Worm (Caenorhabditis elegans) whole organism, L3 larva: ENCODE data around the gene pdl-1.

Experiments
- R02D3.7 ChIP-seq: fragments of 150-350 bp; optimal IDR thresholded peaks from 2 replicates; lab custom pipeline; 2014; ENCODE audit warnings: missing biosample characterization, missing genetic modification characterization
- ama-1 ChIP-seq: fragments of 150-350 bp; optimal IDR thresholded peaks from 2 replicates; lab custom pipeline; 2018
- ceh-16 ChIP-seq: sonication (generic microtip); optimal IDR thresholded peaks from 2 replicates; lab custom pipeline; 2017; ENCODE audit warnings: missing biosample characterization, missing genetic modification characterization
- elt-3 ChIP-seq, 3 experiments: fragments of 150-350 bp in 1 of 3; sonication (generic microtip) in 2 of 3; optimal IDR thresholded peaks; 2 replicates in 2 of 3; 4 replicates in 1 of 3; lab custom pipeline; 2014 to 2017; ENCODE audit warnings: missing biosample characterization in 3 of 3, missing genetic modification characterization in 3 of 3
- fos-1 ChIP-seq: fragments of 150-350 bp; optimal IDR thresholded peaks from 2 replicates; lab custom pipeline; 2014; ENCODE audit warnings: missing biosample characterization, missing genetic modification characterization
- lin-39 ChIP-seq: fragments of 150-350 bp; optimal IDR thresholded peaks from 2 replicates; lab custom pipeline; 2018; ENCODE audit warnings: missing biosample characterization, missing genetic modification reagents, missing genetic modification characterization
- mdl-1 ChIP-seq: fragments of 150-350 bp; optimal IDR thresholded peaks from 2 replicates; lab custom pipeline; 2014; ENCODE audit warnings: missing biosample characterization, missing genetic modification characterization
- nhr-11 ChIP-seq: fragments of 150-350 bp; optimal IDR thresholded peaks from 2 replicates; lab custom pipeline; 2014; ENCODE audit warnings: missing biosample characterization, missing genetic modification characterization
- nhr-28 ChIP-seq: fragments of 150-350 bp; optimal IDR thresholded peaks from 2 replicates; lab custom pipeline; 2014; ENCODE audit warnings: missing biosample characterization, missing genetic modification characterization
- nhr-77 ChIP-seq: fragments of 150-350 bp; optimal IDR thresholded peaks from 2 replicates; lab custom pipeline; 2014; ENCODE audit warnings: missing biosample characterization, missing genetic modification characterization
- unc-62 ChIP-seq: fragments of 150-350 bp; sonication (generic microtip); optimal IDR thresholded peaks from 4 replicates; lab custom pipeline; 2014; ENCODE audit warnings: missing biosample characterization, missing genetic modification reagents, missing genetic modification characterization

DNA sequence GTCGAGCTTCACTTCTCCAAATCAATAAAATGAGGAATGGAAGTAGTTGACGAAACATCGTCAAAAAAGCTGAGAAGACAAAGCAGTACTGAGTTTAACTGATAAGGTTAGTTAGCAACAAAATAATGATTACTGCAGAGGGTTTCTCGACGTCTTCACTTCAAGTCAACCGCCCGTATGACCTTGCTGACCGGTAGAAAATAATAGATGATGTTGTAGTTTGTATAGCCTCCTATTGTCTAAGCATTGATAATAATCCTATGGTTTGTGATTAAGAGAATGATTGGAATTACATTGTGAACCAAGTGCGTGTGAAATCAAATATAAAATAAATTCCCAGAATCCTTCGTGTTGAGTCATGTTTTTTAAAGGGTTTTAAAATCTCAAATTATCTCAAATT is 15.7 kb downstream of the pdl-1 start, which contains the start of gene E04F6.6:
- TF ChIP-seq elt-3 (tag; optimal IDR thresholded peaks at IDR 0.05; lab: Kevin White, UChicago) (no peak), ceh-16 (tag; lab: Kevin White, UChicago) (no peak), nhr-77 (no peak), fos-1 (tag; lab: Kevin White, UChicago) (no peak), ama-1 (no peak), R02D3.7 (no peak), lin-39 (tag; lab: Kevin White, UChicago) (no peak), unc-62 (GFP tag; lab: Kevin White, UChicago) (no peak), mdl-1 (tag; lab: Kevin White, UChicago) (no peak), nhr-11 (tag; lab: Kevin White, UChicago) (no peak), nhr-28 (no peak)
